Worm (Caenorhabditis elegans) whole organism, L1 larva: Measurements from ENCODE around the gene dot-1.4.

Experiments
- C16A3.4 ChIP-seq: fragments of 150-350 bp; optimal IDR thresholded peaks from 2 replicates; lab custom pipeline; 2014; ENCODE audit warnings: missing biosample characterization, missing genetic modification characterization
- elt-2 ChIP-seq: sonication (generic microtip); optimal IDR thresholded peaks from 2 replicates; lab custom pipeline; 2016; ENCODE audit warnings: missing genetic modification characterization, mild to moderate bottlenecking, inconsistent platforms, missing compliant biosample characterization, missing genetic modification reagents
- fkh-10 ChIP-seq: sonication (generic microtip); optimal IDR thresholded peaks from 2 replicates; lab custom pipeline; 2017; ENCODE audit warnings: missing biosample characterization, missing genetic modification reagents, missing genetic modification characterization
- fkh-4 ChIP-seq: sonication (generic microtip); optimal IDR thresholded peaks from 2 replicates; lab custom pipeline; 2016; ENCODE audit warnings: missing compliant biosample characterization, missing genetic modification characterization, borderline replicate concordance
- fkh-8 ChIP-seq: sonication (generic microtip); optimal IDR thresholded peaks from 2 replicates; lab custom pipeline; 2016; ENCODE audit warnings: mild to moderate bottlenecking, missing genetic modification characterization, missing compliant biosample characterization
- lsy-2 ChIP-seq, 2 experiments: fragments of 150-350 bp; optimal IDR thresholded peaks; 2 replicates each; lab custom pipeline; 2014; ENCODE audit warnings: missing biosample characterization in 2 of 2, missing genetic modification characterization in 2 of 2
- xbp-1 ChIP-seq: sonication (generic microtip); optimal IDR thresholded peaks from 2 replicates; lab custom pipeline; 2016; ENCODE audit warnings: missing genetic modification characterization, missing compliant biosample characterization
- ztf-11 ChIP-seq, 2 experiments: sonication (generic microtip); optimal IDR thresholded peaks; 2 replicates each; lab custom pipeline; 2016 to 2017; ENCODE audit warnings: missing genetic modification characterization in 2 of 2, missing biosample characterization in 1 of 2, missing compliant biosample characterization in 1 of 2

DNA sequence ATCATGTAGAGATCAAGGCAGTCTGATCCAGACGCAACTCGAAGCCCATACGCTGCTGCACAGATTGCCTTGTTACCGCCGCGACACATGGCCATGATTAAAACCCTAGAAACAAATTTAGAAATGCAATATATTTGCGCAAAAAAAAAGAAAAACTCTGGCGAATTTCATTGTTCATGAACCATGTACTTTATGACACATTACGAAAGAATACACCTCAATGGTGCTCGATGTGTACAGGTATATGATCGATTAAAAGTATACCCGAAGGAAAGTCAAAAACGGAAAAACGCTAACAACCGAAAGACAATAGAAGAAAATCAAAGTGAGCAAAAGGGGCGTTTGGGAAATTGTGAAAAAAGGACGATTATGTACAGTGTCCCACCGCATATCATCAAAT lies 39.1 kb downstream of the dot-1.4 start, which contains the start of gene Y62H9A.8:
- TF ChIP-seq fkh-10 (GFP tag; lab: Kevin White, UChicago), result no peak
- TF ChIP-seq elt-2 (tag; lab: Kevin White, UChicago), result no peak
- TF ChIP-seq lsy-2 (tag; optimal IDR thresholded peaks at IDR 0.05; lab: Kevin White, UChicago), result no peak
- TF ChIP-seq ztf-11 (tag; optimal IDR thresholded peaks at IDR 0.05; lab: Kevin White, UChicago), result no peak
- no peak for TF ChIP-seq fkh-4
- TF ChIP-seq xbp-1, result no peak
- TF ChIP-seq fkh-8, result no peak
- TF ChIP-seq C16A3.4, result no peak
